Worm (Caenorhabditis elegans) whole organism, young adult: ENCODE results near the gene epg-5.

ENCODE experiments used
- B0019.2 ChIP-seq: fragments of 200-800 bp; sonication (Bioruptor generic); conservative IDR thresholded peaks from 2 replicates; pipeline ENCODE4 v1.3.6; 2022; ENCODE audit warnings: missing genetic modification reagents, missing genetic modification characterization, missing compliant biosample characterization
- B0336.3 ChIP-seq: fragments of 200-800 bp; sonication (Bioruptor generic); IDR thresholded peaks from 2 replicates; pipeline ENCODE4 v1.3.6; 2022; ENCODE audit warnings: missing genetic modification characterization, missing compliant biosample characterization
- C17E4.6 ChIP-seq: fragments of 200-800 bp; sonication (Bioruptor generic); IDR thresholded peaks from 2 replicates; pipeline ENCODE4 v1.3.6; 2022; ENCODE audit warnings: missing genetic modification reagents, missing genetic modification characterization, missing compliant biosample characterization
- F55B11.4 ChIP-seq: sonication (generic microtip); optimal IDR thresholded peaks from 2 replicates; lab custom pipeline; 2016; ENCODE audit warnings: missing compliant biosample characterization, missing genetic modification characterization, borderline replicate concordance; ENCODE audit not compliant: insufficient read depth
- F57C9.4 ChIP-seq: sonication (generic microtip); optimal IDR thresholded peaks from 2 replicates; lab custom pipeline; 2017; ENCODE audit warnings: mild to moderate bottlenecking, missing genetic modification characterization, missing compliant biosample characterization
- ZK185.1 ChIP-seq: sonication (generic microtip); optimal IDR thresholded peaks from 2 replicates; lab custom pipeline; 2016; ENCODE audit warnings: mild to moderate bottlenecking, missing genetic modification characterization, missing compliant biosample characterization; ENCODE audit not compliant: poor library complexity, severe bottlenecking
- aptf-2 ChIP-seq: fragments of 200-800 bp; sonication (Bioruptor generic); conservative IDR thresholded peaks from 2 replicates; pipeline ENCODE4 v1.3.6; 2022; ENCODE audit warnings: missing genetic modification reagents, missing genetic modification characterization, missing compliant biosample characterization
- attf-5 ChIP-seq: fragments of 200-800 bp; sonication (Bioruptor generic); optimal IDR thresholded peaks from 2 replicates; lab custom pipeline; 2018; ENCODE audit warnings: mild to moderate bottlenecking, missing genetic modification characterization, missing compliant biosample characterization
- bed-1 ChIP-seq: fragments of 200-800 bp; sonication (Bioruptor generic); IDR thresholded peaks from 2 replicates; pipeline ENCODE4 v1.3.6; 2022; ENCODE audit warnings: missing genetic modification reagents, missing genetic modification characterization, missing compliant biosample characterization
- bed-2 ChIP-seq: fragments of 200-800 bp; sonication (Bioruptor generic); IDR thresholded peaks from 2 replicates; pipeline ENCODE4 v1.3.6; 2022; ENCODE audit warnings: missing genetic modification reagents, missing genetic modification characterization, missing compliant biosample characterization
- cebp-1 ChIP-seq, 2 experiments: fragments of 200-800 bp in 1 of 2; sonication (Bioruptor generic) in 1 of 2; sonication (generic microtip) in 1 of 2; IDR thresholded peaks in 1 of 2; optimal IDR thresholded peaks in 1 of 2; 2 replicates each; pipeline versions ENCODE4 v1.3.6 to Lab custom; 2017 to 2022; ENCODE audit warnings: missing compliant biosample characterization in 2 of 2, missing genetic modification characterization in 2 of 2, mild to moderate bottlenecking in 1 of 2, missing genetic modification reagents in 1 of 2, moderate library complexity in 1 of 2
- cebp-2 ChIP-seq: fragments of 200-800 bp; sonication (Bioruptor generic); IDR thresholded peaks from 2 replicates; pipeline ENCODE4 v1.3.6; 2022; ENCODE audit warnings: missing genetic modification characterization, missing compliant biosample characterization
- ceh-40 ChIP-seq: fragments of 200-800 bp; sonication (Bioruptor generic); IDR thresholded peaks from 2 replicates; pipeline ENCODE4 v1.3.6; 2022; ENCODE audit warnings: missing genetic modification characterization, missing compliant biosample characterization
- ceh-58 ChIP-seq: fragments of 200-800 bp; sonication (Bioruptor generic); IDR thresholded peaks from 2 replicates; pipeline ENCODE4 v1.3.6; 2022; ENCODE audit warnings: missing genetic modification characterization, missing compliant biosample characterization
- ceh-91 ChIP-seq: fragments of 200-800 bp; sonication (Bioruptor generic); IDR thresholded peaks from 2 replicates; pipeline ENCODE4 v1.3.6; 2022; ENCODE audit warnings: missing genetic modification reagents, missing genetic modification characterization, missing compliant biosample characterization
- fkh-3 ChIP-seq: sonication (generic microtip); optimal IDR thresholded peaks from 2 replicates; lab custom pipeline; 2016; ENCODE audit warnings: mild to moderate bottlenecking, missing genetic modification characterization, missing compliant biosample characterization
- him-1 ChIP-seq: sonication (generic microtip); optimal IDR thresholded peaks from 2 replicates; lab custom pipeline; 2016; ENCODE audit warnings: missing genotype, missing genetic modification reagents, missing genetic modification characterization, missing compliant biosample characterization
- hmg-1.2 ChIP-seq: fragments of 200-800 bp; sonication (Bioruptor generic); IDR thresholded peaks from 2 replicates; pipeline ENCODE4 v1.3.6; 2022; ENCODE audit warnings: missing genetic modification reagents, missing genetic modification characterization, missing compliant biosample characterization
- lag-1 ChIP-seq: fragments of 200-800 bp; sonication (Bioruptor generic); IDR thresholded peaks from 2 replicates; pipeline ENCODE4 v1.3.6; 2022; ENCODE audit warnings: missing genetic modification reagents, missing genetic modification characterization, missing compliant biosample characterization
- let-607 ChIP-seq, 2 experiments: fragments of 200-800 bp in 1 of 2; sonication (Bioruptor generic) in 1 of 2; sonication (generic microtip) in 1 of 2; optimal IDR thresholded peaks; 2 replicates each; lab custom pipeline; 2016 to 2018; ENCODE audit warnings: mild to moderate bottlenecking in 2 of 2, missing compliant biosample characterization in 2 of 2, missing genetic modification characterization in 2 of 2, moderate library complexity in 2 of 2, missing genotype in 1 of 2
- lin-26 ChIP-seq: fragments of 200-800 bp; sonication (Bioruptor generic); IDR thresholded peaks from 2 replicates; pipeline ENCODE4 v1.3.6; 2022; ENCODE audit warnings: missing genetic modification reagents, missing genetic modification characterization, missing compliant biosample characterization
- lin-35 ChIP-seq, 3 experiments: fragments of 150-350 bp in 2 of 3; sonication (generic microtip) in 1 of 3; optimal IDR thresholded peaks; 2 replicates each; lab custom pipeline; 2014 to 2018; ENCODE audit warnings: missing biosample characterization in 3 of 3, missing genetic modification characterization in 3 of 3, missing genetic modification reagents in 3 of 3
- lin-54 ChIP-seq: fragments of 200-800 bp; sonication (Bioruptor generic); optimal IDR thresholded peaks from 2 replicates; lab custom pipeline; 2018; ENCODE audit warnings: mild to moderate bottlenecking, missing genetic modification characterization, missing compliant biosample characterization
- lsy-27 ChIP-seq: sonication (generic microtip); optimal IDR thresholded peaks from 2 replicates; lab custom pipeline; 2017; ENCODE audit warnings: missing genetic modification characterization, mild to moderate bottlenecking, missing compliant biosample characterization, antibody characterized with exemption, missing genotype, borderline replicate concordance; ENCODE audit not compliant: insufficient read depth
- madf-10 ChIP-seq: sonication (generic microtip); optimal IDR thresholded peaks from 2 replicates; lab custom pipeline; 2016; ENCODE audit warnings: mild to moderate bottlenecking, missing genetic modification characterization, missing compliant biosample characterization
- mcd-1 ChIP-seq: fragments of 200-800 bp; sonication (Bioruptor generic); IDR thresholded peaks from 2 replicates; pipeline ENCODE4 v1.3.6; 2022; ENCODE audit warnings: missing genetic modification reagents, missing genetic modification characterization, missing compliant biosample characterization
- nfyb-1 ChIP-seq: fragments of 200-800 bp; sonication (Bioruptor generic); IDR thresholded peaks from 2 replicates; pipeline ENCODE4 v1.3.6; 2022; ENCODE audit warnings: missing genetic modification reagents, missing genetic modification characterization, missing compliant biosample characterization
- nhr-80 ChIP-seq: sonication (generic microtip); optimal IDR thresholded peaks from 2 replicates; lab custom pipeline; 2016; ENCODE audit warnings: missing genetic modification characterization, missing compliant biosample characterization
- pha-4 ChIP-seq: fragments of 150-350 bp; sonication (generic microtip); optimal IDR thresholded peaks from 2 replicates; lab custom pipeline; 2014; ENCODE audit warnings: missing biosample characterization, missing genetic modification reagents, missing genetic modification characterization
- rec-8 ChIP-seq, 2 experiments: sonication (generic microtip); optimal IDR thresholded peaks; 2 replicates each; lab custom pipeline; 2016; ENCODE audit warnings: mild to moderate bottlenecking in 2 of 2, missing genetic modification characterization in 2 of 2, missing genetic modification reagents in 2 of 2, missing genotype in 2 of 2, missing biosample characterization in 1 of 2, missing compliant biosample characterization in 1 of 2, moderate library complexity in 1 of 2
- snpc-1.1 ChIP-seq: sonication (generic microtip); optimal IDR thresholded peaks from 2 replicates; lab custom pipeline; 2017; ENCODE audit warnings: missing genetic modification characterization, mild to moderate bottlenecking, missing compliant biosample characterization, antibody characterized with exemption, moderate library complexity, missing genotype, missing genetic modification reagents; ENCODE audit not compliant: insufficient read depth
- snpc-3.4 ChIP-seq: sonication (generic microtip); optimal IDR thresholded peaks from 2 replicates; lab custom pipeline; 2017; ENCODE audit warnings: missing genetic modification characterization, mild to moderate bottlenecking, missing compliant biosample characterization, antibody characterized with exemption, moderate library complexity, missing genotype, missing genetic modification reagents
- snpc-4 ChIP-seq, 5 experiments: fragments of 150-350 bp in 1 of 5; sonication (generic microtip) in 4 of 5; optimal IDR thresholded peaks; 2 replicates each; lab custom pipeline; 2014 to 2018; ENCODE audit warnings: missing genetic modification characterization in 5 of 5, missing biosample characterization in 3 of 5, antibody characterized with exemption in 2 of 5, mild to moderate bottlenecking in 2 of 5, missing compliant biosample characterization in 2 of 5, missing genotype in 2 of 5, moderate library complexity in 2 of 5, missing genetic modification reagents in 1 of 5
- tbp1 ChIP-seq: fragments of 200-800 bp; sonication (Bioruptor generic); optimal IDR thresholded peaks from 2 replicates; lab custom pipeline; 2018; ENCODE audit warnings: mild to moderate bottlenecking, missing genetic modification characterization, missing compliant biosample characterization
- tlf-1 ChIP-seq: fragments of 200-800 bp; sonication (Bioruptor generic); optimal IDR thresholded peaks from 2 replicates; lab custom pipeline; 2018; ENCODE audit warnings: mild to moderate bottlenecking, missing genetic modification characterization, missing compliant biosample characterization
- zfh-2 ChIP-seq: fragments of 200-800 bp; sonication (Bioruptor generic); conservative IDR thresholded peaks from 2 replicates; pipeline ENCODE4 v1.3.6; 2022; ENCODE audit warnings: missing genetic modification reagents, missing genetic modification characterization, missing compliant biosample characterization
- ztf-18 ChIP-seq: sonication (generic microtip); optimal IDR thresholded peaks from 2 replicates; lab custom pipeline; 2016; ENCODE audit warnings: missing genotype, mild to moderate bottlenecking, missing genetic modification characterization, missing compliant biosample characterization
- ztf-25 ChIP-seq: fragments of 200-800 bp; sonication (Bioruptor generic); IDR thresholded peaks from 2 replicates; pipeline ENCODE4 v1.3.6; 2022; ENCODE audit warnings: missing genetic modification reagents, missing genetic modification characterization, missing compliant biosample characterization
- ztf-26 ChIP-seq: sonication (generic microtip); optimal IDR thresholded peaks from 2 replicates; lab custom pipeline; 2017; ENCODE audit warnings: missing genetic modification characterization, missing compliant biosample characterization
- ztf-3 ChIP-seq: fragments of 200-800 bp; sonication (Bioruptor generic); optimal IDR thresholded peaks from 2 replicates; lab custom pipeline; 2018; ENCODE audit warnings: mild to moderate bottlenecking, missing genetic modification characterization, missing compliant biosample characterization

epg-5 gene

ce11 chrII:6565077-6565476 is 44.1 kb downstream of the epg-5 start, which contains the start of gene mpz-3 (continued):
- TF ChIP-seq lsy-27 (tag; lab: Kevin White, UChicago) (no peak), cebp-2 (GFP tag; lab: Robert Waterston, UW) (no peak), lin-54 (GFP tag; lab: Kevin White, UChicago) (no peak), B0019.2 (no peak), aptf-2 (GFP tag; lab: Robert Waterston, UW) (peak; percentile 58; the same call in 1 of the 2 replicates)

ce11 chrII:6563238-6563637 is 45.9 kb downstream of the epg-5 start:
- no peak for TF ChIP-seq let-607 (tag; optimal IDR thresholded peaks at IDR 0.05; lab: Kevin White, UChicago)
- no peak for TF ChIP-seq ceh-91 (GFP tag; lab: Robert Waterston, UW)
- peak; percentile 49 for TF ChIP-seq zfh-2 (GFP tag; lab: Robert Waterston, UW)
- no peak for TF ChIP-seq F55B11.4
- TF ChIP-seq C17E4.6 (GFP tag; lab: Robert Waterston, UW) = no peak
- TF ChIP-seq attf-5 = peak; percentile 16
- TF ChIP-seq snpc-1.1 (tag; lab: Kevin White, UChicago) = no peak
- no peak for TF ChIP-seq ceh-40 (GFP tag; lab: Robert Waterston, UW)
- peak; percentile 87 for TF ChIP-seq hmg-1.2 (GFP tag; lab: Robert Waterston, UW)
- TF ChIP-seq B0019.2 = no peak
- TF ChIP-seq bed-2 (GFP tag; lab: Robert Waterston, UW) = no peak
- TF ChIP-seq F57C9.4 = no peak
- no peak for TF ChIP-seq ztf-26 (tag; lab: Kevin White, UChicago)
- no peak for TF ChIP-seq rec-8 (tag; optimal IDR thresholded peaks at IDR 0.05; lab: Kevin White, UChicago)
- no peak for TF ChIP-seq B0336.3
- no peak for TF ChIP-seq pha-4 (tag; lab: Kevin White, UChicago)
- TF ChIP-seq lin-35 (GFP tag; optimal IDR thresholded peaks at IDR 0.05; lab: Kevin White, UChicago) = peak in 1 of 3 experiments; percentile 18
- no peak for TF ChIP-seq fkh-3 (tag; lab: Kevin White, UChicago)
- TF ChIP-seq tlf-1 (GFP tag; lab: Kevin White, UChicago) = no peak
- no peak for TF ChIP-seq aptf-2 (GFP tag; lab: Robert Waterston, UW)
- TF ChIP-seq bed-1 = no peak
- no peak for TF ChIP-seq ztf-25 (GFP tag; lab: Robert Waterston, UW)
- no peak for TF ChIP-seq lag-1 (GFP tag; lab: Robert Waterston, UW)
- peak; percentile 44 for TF ChIP-seq nhr-80 (tag; lab: Kevin White, UChicago)
- TF ChIP-seq madf-10 (tag; lab: Kevin White, UChicago) = no peak
- no peak for TF ChIP-seq cebp-1 (GFP tag; IDR thresholded peaks at IDR 0.05; lab: Robert Waterston, UW)
- peak; percentile 46 for TF ChIP-seq cebp-1 (tag; optimal IDR thresholded peaks at IDR 0.05; lab: Kevin White, UChicago)
- TF ChIP-seq lin-26 = no peak
- no peak for TF ChIP-seq him-1 (tag; lab: Kevin White, UChicago)
- peak; percentile 11 for TF ChIP-seq tbp1 (GFP tag; lab: Kevin White, UChicago)
- 0 out of 2 replicates have a peak, but pooled peaks have one; percentile 8 for TF ChIP-seq mcd-1
- TF ChIP-seq ztf-18 = no peak
- TF ChIP-seq snpc-3.4 (tag; lab: Kevin White, UChicago) = no peak
- TF ChIP-seq ztf-3 (GFP tag; lab: Kevin White, UChicago) = no peak
- 0 out of 2 replicates have a peak, but pooled peaks have one; percentile 22 for TF ChIP-seq nfyb-1 (GFP tag; lab: Robert Waterston, UW)
- TF ChIP-seq ZK185.1 (tag; lab: Kevin White, UChicago) = peak; percentile 10
- no peak for TF ChIP-seq ceh-58 (GFP tag; lab: Robert Waterston, UW)
- no peak for TF ChIP-seq snpc-4 (GFP tag; optimal IDR thresholded peaks at IDR 0.05; lab: Kevin White, UChicago)
- peak in 1 of 4 experiments; percentile 48 for TF ChIP-seq snpc-4 (tag; optimal IDR thresholded peaks at IDR 0.05; lab: Kevin White, UChicago)
